Worm (Caenorhabditis elegans): ENCODE measurements around the gene dhhc-9.

- TF ChIP-seq dpl-1 (GFP tag; optimal IDR thresholded peaks at IDR 0.05) (no peak), ccch-3 (GFP tag; optimal IDR thresholded peaks at IDR 0.05) (no peak), ama-1 (optimal IDR thresholded peaks at IDR 0.05) (no peak), ama-1 (GFP tag; optimal IDR thresholded peaks at IDR 0.05) (no peak), nhr-80 (tag; optimal IDR thresholded peaks at IDR 0.05) (peak; percentile 72), unc-62 (GFP tag; optimal IDR thresholded peaks at IDR 0.05) (no peak), ztf-28 (GFP tag; IDR thresholded peaks at IDR 0.05) (no peak), sdz-38 (tag; optimal IDR thresholded peaks at IDR 0.05) (no peak), die-1 (tag; optimal IDR thresholded peaks at IDR 0.05) (no peak), F52B5.7 (tag; optimal IDR thresholded peaks at IDR 0.05) (no peak), B0035.1 (tag; optimal IDR thresholded peaks at IDR 0.05) (no peak), snpc-4 (GFP tag; optimal IDR thresholded peaks at IDR 0.05) (no peak), snpc-4 (tag; optimal IDR thresholded peaks at IDR 0.05) (no peak)
These were observed 9.1 kb upstream of the dhhc-9 start for ce11 chrX:2410978-2411377.

Measured in whole organism, young adult.